Fruit fly (Drosophila melanogaster): ENCODE results near the gene Alp13.

- no peak for TF ChIP-seq EcR (GFP tag; optimal IDR thresholded peaks at IDR 0.05)
- TF ChIP-seq pan (optimal IDR thresholded peaks at IDR 0.05), result no peak
- TF ChIP-seq psq (optimal IDR thresholded peaks at IDR 0.05), result no peak
Observed at dm6 chr3R:10084179-10084647, 9.0 kb upstream of the Alp13 start.

All from whole organism.